Fruit fly (Drosophila melanogaster) whole organism, embryonic: ENCODE results near the gene CG7724.
A peak's percentile ranks its signal among the peaks of the same experiment; 100 is the strongest.

ENCODE experiments used
- Atf-2 ChIP-seq: fragments of 200-800 bp; sonication (Bioruptor generic); optimal IDR thresholded peaks from 2 replicates; lab custom pipeline; 2016; ENCODE audit warnings: missing biosample characterization, missing genetic modification characterization
- CG10274 ChIP-seq: fragments of 200-800 bp; sonication (Bioruptor generic); optimal IDR thresholded peaks from 3 replicates; lab custom pipeline; 2017; ENCODE audit warnings: missing biosample characterization, mild to moderate bottlenecking, missing genetic modification characterization
- CG10959 ChIP-seq: fragments of 200-800 bp; sonication (Bioruptor generic); IDR thresholded peaks from 2 replicates; pipeline ENCODE4 v1.3.6; 2022; ENCODE audit warnings: missing biosample characterization, missing genetic modification characterization
- CG11247 ChIP-seq: fragments of 200-800 bp; sonication (Bioruptor generic); IDR thresholded peaks from 2 replicates; pipeline ENCODE4 v1.3.6; 2022; ENCODE audit warnings: missing biosample characterization, missing genetic modification characterization
- CG11560 ChIP-seq: fragments of 200-800 bp; sonication (Bioruptor generic); IDR thresholded peaks from 3 replicates; pipeline ENCODE4 v1.3.6; 2022; ENCODE audit warnings: missing biosample characterization, missing genetic modification characterization
- CG12071 ChIP-seq: fragments of 200-800 bp; sonication (Bioruptor generic); optimal IDR thresholded peaks from 3 replicates; lab custom pipeline; 2018; ENCODE audit warnings: missing biosample characterization, mild to moderate bottlenecking, missing genetic modification characterization
- CG12104 ChIP-seq: fragments of 200-800 bp; sonication (Bioruptor generic); optimal IDR thresholded peaks from 3 replicates; lab custom pipeline; 2016; ENCODE audit warnings: missing biosample characterization, missing genetic modification characterization
- CG14441 ChIP-seq: fragments of 200-800 bp; sonication (Bioruptor generic); IDR thresholded peaks from 2 replicates; pipeline ENCODE4 v1.3.6; 2022; ENCODE audit warnings: missing biosample characterization, missing genetic modification characterization
- CG15269 ChIP-seq: fragments of 200-800 bp; sonication (Bioruptor generic); optimal IDR thresholded peaks from 2 replicates; lab custom pipeline; 2018; ENCODE audit warnings: missing biosample characterization, mild to moderate bottlenecking, missing genetic modification characterization, moderate library complexity
- CG17568 ChIP-seq: fragments of 200-800 bp; sonication (Bioruptor generic); optimal IDR thresholded peaks from 2 replicates; lab custom pipeline; 2018; ENCODE audit warnings: missing biosample characterization, mild to moderate bottlenecking, missing genetic modification characterization, moderate library complexity
- CG30020 ChIP-seq: fragments of 200-800 bp; optimal IDR thresholded peaks from 2 replicates; lab custom pipeline; 2019; ENCODE audit warnings: missing biosample characterization, mild to moderate bottlenecking, missing genetic modification characterization, moderate library complexity
- CG34224 ChIP-seq: fragments of 200-800 bp; sonication (Bioruptor generic); IDR thresholded peaks from 3 replicates; pipeline ENCODE4 v1.3.6; 2022; ENCODE audit warnings: missing biosample characterization, missing genetic modification characterization; ENCODE audit not compliant: partially characterized antibody
- CG4707 ChIP-seq: fragments of 200-800 bp; sonication (Bioruptor generic); optimal IDR thresholded peaks from 2 replicates; lab custom pipeline; 2018; ENCODE audit warnings: missing biosample characterization, mild to moderate bottlenecking, missing genetic modification characterization, moderate library complexity
- CG6175 ChIP-seq: fragments of 200-800 bp; sonication (Bioruptor generic); IDR thresholded peaks from 3 replicates; pipeline ENCODE4 v1.3.6; 2022; ENCODE audit warnings: missing biosample characterization, missing genetic modification characterization
- CG6272 ChIP-seq: fragments of 200-800 bp; sonication (Bioruptor generic); IDR thresholded peaks from 2 replicates; pipeline ENCODE4 v1.3.6; 2022; ENCODE audit warnings: missing biosample characterization, missing genetic modification characterization
- CG7556 ChIP-seq: fragments of 200-800 bp; sonication (Bioruptor generic); optimal IDR thresholded peaks from 2 replicates; lab custom pipeline; 2017; ENCODE audit warnings: missing biosample characterization, mild to moderate bottlenecking, missing genetic modification characterization
- CG9817 ChIP-seq: fragments of 200-800 bp; sonication (Bioruptor generic); optimal IDR thresholded peaks from 2 replicates; lab custom pipeline; 2018; ENCODE audit warnings: missing biosample characterization, mild to moderate bottlenecking, missing genetic modification characterization, moderate library complexity
- Dek ChIP-seq: fragments of 200-800 bp; sonication (Bioruptor generic); optimal IDR thresholded peaks from 3 replicates; lab custom pipeline; 2019; ENCODE audit warnings: missing biosample characterization, mild to moderate bottlenecking, missing genetic modification characterization, moderate library complexity
- Dfd ChIP-seq, 2 experiments: fragments of >200 bp; optimal IDR thresholded peaks; 2 replicates each; lab custom pipeline; 2017; ENCODE audit warnings: missing biosample characterization in 2 of 2, missing genetic modification characterization in 2 of 2
- Doc3 ChIP-seq: fragments of 200-800 bp; sonication (Bioruptor generic); IDR thresholded peaks from 3 replicates; pipeline ENCODE4 v1.3.6; 2022; ENCODE audit warnings: missing biosample characterization, missing genetic modification characterization; ENCODE audit not compliant: partially characterized antibody
- E2f1 ChIP-seq: fragments of 200-800 bp; sonication (Bioruptor generic); IDR thresholded peaks from 2 replicates; pipeline ENCODE4 v1.3.6; 2022; ENCODE audit warnings: missing biosample characterization, missing genetic modification characterization
- GATAe ChIP-seq: fragments of 200-800 bp; sonication (Bioruptor generic); conservative IDR thresholded peaks from 2 replicates; pipeline ENCODE4 v1.3.6; 2022; ENCODE audit warnings: missing biosample characterization, missing genetic modification characterization
- H15 ChIP-seq: fragments of 200-800 bp; sonication (Bioruptor generic); IDR thresholded peaks from 3 replicates; pipeline ENCODE4 v1.3.6; 2022; ENCODE audit warnings: missing biosample characterization, missing genetic modification characterization
- MBD-R2 ChIP-seq: fragments of 200-800 bp; sonication (Bioruptor generic); IDR thresholded peaks from 2 replicates; pipeline ENCODE4 v1.3.6; 2022; ENCODE audit warnings: missing biosample characterization, missing genetic modification characterization
- Max ChIP-seq: fragments of 200-800 bp; sonication (Bioruptor generic); optimal IDR thresholded peaks from 2 replicates; lab custom pipeline; 2016; ENCODE audit warnings: missing biosample characterization, mild to moderate bottlenecking, missing genetic modification characterization
- NC2β ChIP-seq: fragments of 200-800 bp; sonication (Bioruptor generic); optimal IDR thresholded peaks from 2 replicates; lab custom pipeline; 2016; ENCODE audit warnings: missing biosample characterization, missing genetic modification characterization
- Side ChIP-seq: fragments of 200-800 bp; sonication (Bioruptor generic); optimal IDR thresholded peaks from 2 replicates; lab custom pipeline; 2016; ENCODE audit warnings: missing biosample characterization, missing genetic modification characterization
- Sry-β ChIP-seq: fragments of 200-800 bp; sonication (Bioruptor generic); optimal IDR thresholded peaks from 2 replicates; lab custom pipeline; 2018; ENCODE audit warnings: missing biosample characterization, mild to moderate bottlenecking, missing genetic modification characterization, moderate library complexity
- Vsx1 ChIP-seq: fragments of 200-800 bp; sonication (Bioruptor generic); optimal IDR thresholded peaks from 2 replicates; lab custom pipeline; 2017; ENCODE audit warnings: missing biosample characterization, mild to moderate bottlenecking, missing genetic modification characterization, missing genetic modification reagents
- Xrp1 ChIP-seq: fragments of 200-800 bp; sonication (Bioruptor generic); IDR thresholded peaks from 2 replicates; pipeline ENCODE4 v1.3.6; 2022; ENCODE audit warnings: missing biosample characterization, missing genetic modification characterization
- btn ChIP-seq: fragments of 200-800 bp; sonication (Bioruptor generic); optimal IDR thresholded peaks from 2 replicates; lab custom pipeline; 2016; ENCODE audit warnings: missing biosample characterization, missing genetic modification characterization
- cg ChIP-seq: fragments of 200-800 bp; sonication (Bioruptor generic); optimal IDR thresholded peaks from 3 replicates; lab custom pipeline; 2019; ENCODE audit warnings: missing biosample characterization, mild to moderate bottlenecking, missing genetic modification characterization, moderate library complexity
- corto ChIP-seq: fragments of 200-800 bp; sonication (Bioruptor generic); optimal IDR thresholded peaks from 2 replicates; lab custom pipeline; 2016; ENCODE audit warnings: missing biosample characterization, mild to moderate bottlenecking, missing genetic modification characterization, moderate library complexity
- crol ChIP-seq: fragments of 200-800 bp; sonication (Bioruptor generic); IDR thresholded peaks from 2 replicates; pipeline ENCODE4 v1.3.6; 2022; ENCODE audit warnings: missing biosample characterization, missing genetic modification characterization
- emc ChIP-seq: fragments of 200-800 bp; sonication (Bioruptor generic); optimal IDR thresholded peaks from 2 replicates; lab custom pipeline; 2016; ENCODE audit warnings: missing biosample characterization, missing genetic modification characterization
- gsb ChIP-seq: fragments of 200-800 bp; sonication (Bioruptor generic); IDR thresholded peaks from 2 replicates; pipeline ENCODE4 v1.3.6; 2022; ENCODE audit warnings: missing biosample characterization, missing genetic modification characterization
- ind ChIP-seq: fragments of 200-800 bp; sonication (Bioruptor generic); optimal IDR thresholded peaks from 3 replicates; lab custom pipeline; 2016; ENCODE audit warnings: missing biosample characterization, missing genetic modification characterization
- ken ChIP-seq: fragments of 200-800 bp; sonication (Bioruptor generic); IDR thresholded peaks from 3 replicates; pipeline ENCODE4 v1.3.6; 2022; ENCODE audit warnings: missing biosample characterization, missing genetic modification characterization
- lola ChIP-seq, 3 experiments: fragments of >200 bp in 2 of 3; fragments of 200-800 bp in 1 of 3; sonication (Bioruptor generic) in 1 of 3; optimal IDR thresholded peaks; 2 replicates each; lab custom pipeline; 2017 to 2019; ENCODE audit warnings: missing biosample characterization in 3 of 3, missing genetic modification characterization in 3 of 3, mild to moderate bottlenecking in 1 of 3, moderate library complexity in 1 of 3
- peb ChIP-seq: fragments of 200-800 bp; sonication (Bioruptor generic); IDR thresholded peaks from 2 replicates; pipeline ENCODE4 v1.3.6; 2022; ENCODE audit warnings: missing biosample characterization, missing genetic modification characterization
- pfk ChIP-seq: fragments of 200-800 bp; sonication (Bioruptor generic); optimal IDR thresholded peaks from 2 replicates; lab custom pipeline; 2018; ENCODE audit warnings: missing biosample characterization, mild to moderate bottlenecking, missing genetic modification characterization, moderate library complexity
- row ChIP-seq: fragments of 200-800 bp; sonication (Bioruptor generic); IDR thresholded peaks from 3 replicates; pipeline ENCODE4 v1.3.6; 2022; ENCODE audit warnings: missing biosample characterization, missing genetic modification characterization
- schlank ChIP-seq: fragments of 200-800 bp; sonication (Bioruptor generic); optimal IDR thresholded peaks from 2 replicates; lab custom pipeline; 2018; ENCODE audit warnings: missing biosample characterization, mild to moderate bottlenecking, missing genetic modification characterization
- so ChIP-seq: fragments of 200-800 bp; sonication (Bioruptor generic); IDR thresholded peaks from 3 replicates; pipeline ENCODE4 v1.3.6; 2022; ENCODE audit warnings: missing biosample characterization, missing genetic modification characterization
- sqz ChIP-seq: fragments of 200-800 bp; sonication (Bioruptor generic); optimal IDR thresholded peaks from 3 replicates; lab custom pipeline; 2018; ENCODE audit warnings: missing biosample characterization, mild to moderate bottlenecking, missing genetic modification characterization
- stc ChIP-seq: fragments of 200-800 bp; sonication (Bioruptor generic); IDR thresholded peaks from 2 replicates; pipeline ENCODE4 v1.3.6; 2022; ENCODE audit warnings: missing biosample characterization, missing genetic modification characterization
- sug ChIP-seq: fragments of 200-800 bp; optimal IDR thresholded peaks from 2 replicates; lab custom pipeline; 2019; ENCODE audit warnings: missing biosample characterization, mild to moderate bottlenecking, missing genetic modification characterization, moderate library complexity
- tap ChIP-seq: fragments of 200-800 bp; optimal IDR thresholded peaks from 3 replicates; lab custom pipeline; 2019; ENCODE audit warnings: missing biosample characterization, mild to moderate bottlenecking, missing genetic modification characterization, moderate library complexity
- zfh1 ChIP-seq: fragments of 200-800 bp; sonication (Bioruptor generic); IDR thresholded peaks from 3 replicates; pipeline ENCODE4 v1.3.6; 2022; ENCODE audit warnings: missing biosample characterization, missing genetic modification characterization

The CG7724 gene

dm6 chr3L:17012017-17012719 is 43.2 kb upstream of the CG7724 start, which contains the start of gene CG3764 (continued):
- TF ChIP-seq Dek (tag; lab: Kevin White, UChicago) (peak; percentile 76), Xrp1 (GFP tag; lab: Robert Waterston, UW) (peak; percentile 65), schlank (tag; lab: Kevin White, UChicago) (peak; percentile 78), CG10274 (GFP tag; lab: Kevin White, UChicago) (peak; percentile 67), E2f1 (GFP tag; lab: Robert Waterston, UW) (0 out of 2 replicates have a peak, but pooled peaks have one; percentile 24), H15 (GFP tag; lab: Robert Waterston, UW) (peak; percentile 61; the same call in 1 of the 3 replicates), CG6175 (GFP tag; lab: Robert Waterston, UW) (0 out of 3 replicates have a peak, but pooled peaks have one; percentile 15), lola (GFP tag; optimal IDR thresholded peaks at IDR 0.05; lab: Kevin White, UChicago) (peak in 1 of 3 experiments; percentile 54), Doc3 (GFP tag; lab: Robert Waterston, UW) (no peak), CG14441 (GFP tag; lab: Robert Waterston, UW) (peak; percentile 66), Side (peak; percentile 77), CG9817 (tag; lab: Kevin White, UChicago) (peak; percentile 55), Sry-β (GFP tag; lab: Kevin White, UChicago) (peak; percentile 64), CG15269 (tag; lab: Kevin White, UChicago) (peak; percentile 73), NC2β (GFP tag; lab: Kevin White, UChicago) (peak; percentile 85), ind (GFP tag; lab: Kevin White, UChicago) (peak; percentile 41), tap (peak; percentile 76), btn (GFP tag; lab: Kevin White, UChicago) (peak; percentile 77), corto (no peak), row (GFP tag; lab: Robert Waterston, UW) (no peak; the same call in 2 of the 3 replicates), peb (GFP tag; lab: Robert Waterston, UW) (no peak), pfk (GFP tag; lab: Kevin White, UChicago) (peak; percentile 74), gsb (GFP tag; lab: Robert Waterston, UW) (peak; percentile 63; the same call in 1 of the 2 replicates), CG11247 (0 out of 2 replicates have a peak, but pooled peaks have one; percentile 49), CG10959 (GFP tag; lab: Robert Waterston, UW) (peak; percentile 25; the same call in 1 of the 2 replicates), GATAe (GFP tag; lab: Robert Waterston, UW) (no peak), CG30020 (peak; percentile 50), ken (GFP tag; lab: Robert Waterston, UW) (peak; percentile 82; the same call in 2 of the 3 replicates), CG6272 (GFP tag; lab: Robert Waterston, UW) (peak; percentile 31; the same call in 1 of the 2 replicates), emc (GFP tag; lab: Kevin White, UChicago) (peak; percentile 71), MBD-R2 (peak; percentile 58; the same call in 1 of the 2 replicates), crol (GFP tag; lab: Robert Waterston, UW) (no peak), CG11560 (tag; lab: Robert Waterston, UW) (no peak), Vsx1 (peak; percentile 72), CG7556 (GFP tag; lab: Kevin White, UChicago) (peak; percentile 59), sqz (GFP tag; lab: Kevin White, UChicago) (peak; percentile 87), Atf-2 (GFP tag; lab: Kevin White, UChicago) (peak; percentile 52), Max (GFP tag; lab: Kevin White, UChicago) (peak; percentile 72), sug (tag; lab: Kevin White, UChicago) (peak; percentile 80), CG17568 (peak; percentile 82), CG12071 (GFP tag; lab: Kevin White, UChicago) (peak; percentile 91), stc (GFP tag; lab: Robert Waterston, UW) (peak; percentile 73), Dfd (GFP tag; optimal IDR thresholded peaks at IDR 0.05; lab: Kevin White, UChicago) (no peak), cg (GFP tag; lab: Kevin White, UChicago) (peak; percentile 94), CG12104 (peak; percentile 74), zfh1 (GFP tag; lab: Robert Waterston, UW) (peak; percentile 66), so (peak; percentile 44; the same call in 2 of the 3 replicates), CG34224 (GFP tag; lab: Robert Waterston, UW) (no peak), CG4707 (GFP tag; lab: Kevin White, UChicago) (peak; percentile 86)
